Worm (Caenorhabditis elegans): ENCODE results near the gene C33H5.16.

ce11 chrIV:7760117-7760516 lies 43.0 kb downstream of the C33H5.16 start, which contains the start of gene del-7:
- TF ChIP-seq aly-2 (tag; optimal IDR thresholded peaks at IDR 0.05) (no peak), nhr-77 (tag; optimal IDR thresholded peaks at IDR 0.05) (no peak), zag-1 (tag; optimal IDR thresholded peaks at IDR 0.05) (no peak), nhr-10 (tag; optimal IDR thresholded peaks at IDR 0.05) (no peak), mdl-1 (tag; optimal IDR thresholded peaks at IDR 0.05) (no peak), dpl-1 (GFP tag; optimal IDR thresholded peaks at IDR 0.05) (no peak), lin-13 (GFP tag; optimal IDR thresholded peaks at IDR 0.05) (no peak), lim-7 (GFP tag; IDR thresholded peaks at IDR 0.05) (no peak)
